Fruit fly (Drosophila melanogaster) S2 (cell line): Measurements from ENCODE around the gene mab-21.

Experiments used
- CG8478 ChIP-seq: fragments of >200 bp; optimal IDR thresholded peaks from 2 replicates; lab custom pipeline; 2018
- CTCF ChIP-seq, 2 experiments: fragments of >200 bp; optimal IDR thresholded peaks; 2 replicates each; lab custom pipeline; 2018

DNA sequence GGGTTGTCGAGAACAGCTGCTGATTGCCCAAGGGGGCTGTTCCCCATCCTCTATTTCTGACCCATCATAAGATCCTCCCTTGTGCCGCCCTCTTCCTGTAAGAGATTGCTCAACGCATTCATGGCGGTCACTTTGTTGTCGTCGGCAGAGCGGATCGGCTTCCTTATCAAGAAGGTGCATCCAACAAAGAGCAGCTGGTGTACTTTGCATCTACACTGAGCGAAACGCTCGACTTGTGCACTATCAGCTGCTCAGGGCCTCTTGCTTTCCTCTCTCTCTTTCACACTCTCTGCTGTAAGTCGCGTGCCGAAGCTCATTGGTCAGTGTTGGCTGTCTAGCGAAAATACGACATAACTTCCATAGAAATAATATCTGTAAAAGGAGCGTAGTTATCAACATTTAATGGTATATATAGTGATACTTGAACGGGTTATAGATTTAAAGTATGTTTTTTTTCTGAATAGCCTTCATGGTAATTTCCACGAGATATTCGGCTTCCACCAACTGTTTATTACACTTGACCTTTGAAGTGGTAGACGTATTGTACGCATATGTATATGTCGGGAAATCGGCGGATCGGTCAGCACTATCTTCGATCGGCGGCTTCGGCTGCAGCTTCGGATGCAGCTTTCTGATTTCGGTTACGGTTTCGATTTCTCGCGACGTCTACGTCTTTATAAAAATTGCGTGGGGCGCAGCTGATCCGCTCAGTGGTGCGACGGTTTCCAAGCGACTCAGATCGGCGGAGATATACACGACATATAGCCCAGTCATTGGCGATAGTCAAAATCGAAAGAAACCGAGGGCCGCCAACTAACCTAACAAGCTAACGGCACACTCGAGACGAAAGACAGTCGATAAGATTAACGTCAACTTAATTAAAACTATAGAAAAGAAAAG is 24.6 kb downstream of the mab-21 start, which contains the start of gene CG5966:
- TF ChIP-seq CG8478 (lab: Kevin White, UChicago) (no peak), CTCF (optimal IDR thresholded peaks at IDR 0.05; lab: Kevin White, UChicago) (no peak)
